Fruit fly (Drosophila melanogaster): Measurements from ENCODE around the gene CG15725.
A peak's percentile ranks its signal among the peaks of the same experiment; 100 is the strongest.

The CG15725 gene

dm6 chrX:12757075-12757474, 51.4 kb downstream of the CG15725 start:
- TF ChIP-seq eg (GFP tag; IDR thresholded peaks at IDR 0.05) (peak; percentile 32; the same call in 2 of the 3 replicates), CG10669 (GFP tag; optimal IDR thresholded peaks at IDR 0.05) (no peak), svp (GFP tag) (no peak), topi (GFP tag; optimal IDR thresholded peaks at IDR 0.05) (no peak), lz (GFP tag; optimal IDR thresholded peaks at IDR 0.05) (no peak), CG11294 (GFP tag; IDR thresholded peaks at IDR 0.05) (no peak), Blimp-1 (GFP tag; optimal IDR thresholded peaks at IDR 0.05) (no peak), CG34406 (GFP tag; optimal IDR thresholded peaks at IDR 0.05) (no peak), Ets21C (GFP tag; optimal IDR thresholded peaks at IDR 0.05) (no peak), Gug (GFP tag; IDR thresholded peaks at IDR 0.05) (no peak), CG15336 (GFP tag; IDR thresholded peaks at IDR 0.05) (peak; percentile 30; the same call in 1 of the 2 replicates), Eip75B (GFP tag; optimal IDR thresholded peaks at IDR 0.05) (no peak), acj6 (GFP tag; optimal IDR thresholded peaks at IDR 0.05) (no peak), CG11762 (GFP tag; optimal IDR thresholded peaks at IDR 0.05; ENCODE audit: insufficient read depth) (no peak), fd85E (GFP tag; optimal IDR thresholded peaks at IDR 0.05) (no peak), dac (GFP tag; optimal IDR thresholded peaks at IDR 0.05) (no peak), esn (GFP tag; optimal IDR thresholded peaks at IDR 0.05) (no peak), Sox14 (GFP tag; optimal IDR thresholded peaks at IDR 0.05) (no peak), vri (GFP tag; optimal IDR thresholded peaks at IDR 0.05) (no peak), CG6276 (GFP tag; optimal IDR thresholded peaks at IDR 0.05) (peak; percentile 14), pdm3 (GFP tag; optimal IDR thresholded peaks at IDR 0.05) (no peak), CG6163 (GFP tag; IDR thresholded peaks at IDR 0.05) (peak; percentile 30; the same call in 2 of the 3 replicates), CG11902 (GFP tag; optimal IDR thresholded peaks at IDR 0.05) (no peak), CG3919 (GFP tag; optimal IDR thresholded peaks at IDR 0.05) (no peak), net (GFP tag; optimal IDR thresholded peaks at IDR 0.05) (no peak), dsx (GFP tag; optimal IDR thresholded peaks at IDR 0.05; ENCODE audit: poor library complexity, severe bottlenecking) (peak; percentile 59), CG7368 (GFP tag; optimal IDR thresholded peaks at IDR 0.05) (no peak), CG4318 (GFP tag; optimal IDR thresholded peaks at IDR 0.05) (no peak), spab (GFP tag; optimal IDR thresholded peaks at IDR 0.05) (no peak), CG8632 (GFP tag; optimal IDR thresholded peaks at IDR 0.05) (no peak), Sox15 (GFP tag; optimal IDR thresholded peaks at IDR 0.05) (no peak), CG6792 (GFP tag; optimal IDR thresholded peaks at IDR 0.05) (no peak), CG9139 (GFP tag; optimal IDR thresholded peaks at IDR 0.05) (no peak), CG8119 (GFP tag; IDR thresholded peaks at IDR 0.05) (peak; percentile 32; the same call in 2 of the 3 replicates), Smox (GFP tag; optimal IDR thresholded peaks at IDR 0.05) (no peak), fd59A (GFP tag; optimal IDR thresholded peaks at IDR 0.05) (no peak), Eip93F (GFP tag; optimal IDR thresholded peaks at IDR 0.05) (no peak)

Measured in whole organism, prepupa.